Fruit fly (Drosophila melanogaster) whole organism: ENCODE results near the gene Psf2.

Experiments used
- CG8478 ChIP-seq: fragments of >200 bp; optimal IDR thresholded peaks from 2 replicates; lab custom pipeline; 2018; ENCODE audit warnings: inconsistent platforms
- Dll ChIP-seq: fragments of >200 bp; optimal IDR thresholded peaks from 2 replicates; lab custom pipeline; 2017
- EcR ChIP-seq, 2 experiments: fragments of >200 bp; optimal IDR thresholded peaks; 2 replicates each; lab custom pipeline; 2017; ENCODE audit warnings: missing biosample characterization in 2 of 2, missing genetic modification characterization in 2 of 2, missing genetic modification reagents in 2 of 2
- pan ChIP-seq: fragments of >200 bp; optimal IDR thresholded peaks from 2 replicates; lab custom pipeline; 2017
- psq ChIP-seq: fragments of >200 bp; optimal IDR thresholded peaks from 2 replicates; lab custom pipeline; 2017
- usp ChIP-seq: fragments of >200 bp; optimal IDR thresholded peaks from 2 replicates; lab custom pipeline; 2017; ENCODE audit warnings: missing biosample characterization, missing genetic modification characterization, mixed read lengths

The Psf2 gene

dm6 chr2L:4393842-4394421 is 6.8 kb upstream of the Psf2 start, which contains the start of gene CG3652:
TSS of gene CG3652 (minus strand) at chr2L:4393876.
- TF ChIP-seq EcR (GFP tag; optimal IDR thresholded peaks at IDR 0.05; lab: Kevin White, UChicago), result no peak
- TF ChIP-seq Dll (lab: Kevin White, UChicago), result no peak
- no peak for TF ChIP-seq pan
- TF ChIP-seq CG8478 (lab: Kevin White, UChicago), result no peak
- TF ChIP-seq psq (lab: Kevin White, UChicago), result no peak
- TF ChIP-seq usp, result no peak

- no peak for TF ChIP-seq usp
- no peak for TF ChIP-seq pan
- TF ChIP-seq EcR (GFP tag; optimal IDR thresholded peaks at IDR 0.05; lab: Kevin White, UChicago), result no peak
- TF ChIP-seq CG8478 (lab: Kevin White, UChicago), result no peak
- no peak for TF ChIP-seq psq (lab: Kevin White, UChicago)
- TF ChIP-seq Dll (lab: Kevin White, UChicago), result no peak
Observed at dm6 chr2L:4389405-4390115, 2.4 kb upstream of the Psf2 start.

- TF ChIP-seq psq (lab: Kevin White, UChicago) (no peak), pan (no peak), Dll (lab: Kevin White, UChicago) (no peak), EcR (GFP tag; optimal IDR thresholded peaks at IDR 0.05; lab: Kevin White, UChicago) (no peak), CG8478 (lab: Kevin White, UChicago) (no peak), usp (no peak)
Observed at dm6 chr2L:4388027-4388426, 871 bp upstream of the Psf2 start, which contains the start of gene Tps1. TSS of gene Tps1 (plus strand) at chr2L:4388327.

- no peak for TF ChIP-seq Dll (lab: Kevin White, UChicago)
- no peak for TF ChIP-seq EcR (GFP tag; optimal IDR thresholded peaks at IDR 0.05; lab: Kevin White, UChicago)
- no peak for TF ChIP-seq psq (lab: Kevin White, UChicago)
- no peak for TF ChIP-seq pan
- TF ChIP-seq CG8478 (lab: Kevin White, UChicago), result no peak
- no peak for TF ChIP-seq usp
Observed at dm6 chr2L:4385387-4386279, 1.5 kb downstream of the Psf2 start, which contains the start of gene Vps53. TSS of gene Vps53 (minus strand) at chr2L:4386062.

dm6 chr2L:4382522-4382921 is 4.6 kb downstream of the Psf2 start, which contains the start of gene CG17612:
TSS of gene CG17612 (minus strand) at chr2L:4382735.
- TF ChIP-seq Dll (lab: Kevin White, UChicago) (no peak), CG8478 (lab: Kevin White, UChicago) (no peak), usp (no peak), pan (no peak), psq (lab: Kevin White, UChicago) (no peak), EcR (GFP tag; optimal IDR thresholded peaks at IDR 0.05; lab: Kevin White, UChicago) (no peak)

- no peak for TF ChIP-seq pan
- TF ChIP-seq usp, result no peak
- TF ChIP-seq psq (lab: Kevin White, UChicago), result no peak
- no peak for TF ChIP-seq EcR (GFP tag; optimal IDR thresholded peaks at IDR 0.05; lab: Kevin White, UChicago)
- no peak for TF ChIP-seq CG8478 (lab: Kevin White, UChicago)
- no peak for TF ChIP-seq Dll (lab: Kevin White, UChicago)
Observed at dm6 chr2L:4378380-4378779, 8.8 kb downstream of the Psf2 start.

dm6 chr2L:4377747-4378146 is 9.4 kb downstream of the Psf2 start:
- TF ChIP-seq Dll (lab: Kevin White, UChicago), result no peak
- TF ChIP-seq psq (lab: Kevin White, UChicago), result no peak
- TF ChIP-seq EcR (GFP tag; optimal IDR thresholded peaks at IDR 0.05; lab: Kevin White, UChicago), result no peak
- TF ChIP-seq pan, result no peak

dm6 chr2L:4375035-4376009 is 11.8 kb downstream of the Psf2 start:
- TF ChIP-seq CG8478 (lab: Kevin White, UChicago) (no peak), EcR (GFP tag; optimal IDR thresholded peaks at IDR 0.05; lab: Kevin White, UChicago) (no peak), Dll (lab: Kevin White, UChicago) (no peak), psq (lab: Kevin White, UChicago) (no peak), usp (no peak), pan (no peak)

- TF ChIP-seq pan, result no peak
- TF ChIP-seq usp, result no peak
- TF ChIP-seq CG8478 (lab: Kevin White, UChicago), result no peak
- TF ChIP-seq EcR (GFP tag; optimal IDR thresholded peaks at IDR 0.05; lab: Kevin White, UChicago), result no peak
- no peak for TF ChIP-seq psq (lab: Kevin White, UChicago)
- no peak for TF ChIP-seq Dll (lab: Kevin White, UChicago)
Observed at dm6 chr2L:4372802-4373570, 14.2 kb downstream of the Psf2 start.
